Worm (Caenorhabditis elegans) whole organism, L4 larva: ENCODE results near the gene mrp-1.

Source experiments
- F37D6.2 ChIP-seq: sonication (generic microtip); optimal IDR thresholded peaks from 2 replicates; lab custom pipeline; 2016; ENCODE audit warnings: mild to moderate bottlenecking, missing genetic modification characterization, missing compliant biosample characterization
- ceh-82 ChIP-seq: sonication (generic microtip); optimal IDR thresholded peaks from 2 replicates; lab custom pipeline; 2017; ENCODE audit warnings: missing biosample characterization, missing genetic modification characterization
- jun-1 ChIP-seq: fragments of 150-350 bp; optimal IDR thresholded peaks from 2 replicates; lab custom pipeline; 2014; ENCODE audit warnings: missing biosample characterization, missing genetic modification reagents, missing genetic modification characterization
- lin-13 ChIP-seq: fragments of 150-350 bp; optimal IDR thresholded peaks from 2 replicates; lab custom pipeline; 2014; ENCODE audit warnings: missing biosample characterization, missing genetic modification reagents, missing genetic modification characterization
- mep-1 ChIP-seq: fragments of 150-350 bp; sonication (generic microtip); optimal IDR thresholded peaks from 3 replicates; lab custom pipeline; 2014; ENCODE audit warnings: missing biosample characterization, missing genetic modification characterization
- nhr-11 ChIP-seq: fragments of 150-350 bp; optimal IDR thresholded peaks from 2 replicates; lab custom pipeline; 2014; ENCODE audit warnings: missing biosample characterization, missing genetic modification characterization
- nhr-28 ChIP-seq: fragments of 150-350 bp; optimal IDR thresholded peaks from 2 replicates; lab custom pipeline; 2014; ENCODE audit warnings: missing biosample characterization, missing genetic modification characterization
- nhr-76 ChIP-seq: fragments of 150-350 bp; optimal IDR thresholded peaks from 2 replicates; lab custom pipeline; 2014; ENCODE audit warnings: missing biosample characterization, missing genetic modification characterization
- nhr-77 ChIP-seq: fragments of 150-350 bp; optimal IDR thresholded peaks from 2 replicates; lab custom pipeline; 2014; ENCODE audit warnings: missing biosample characterization, missing genetic modification characterization
- pqm-1 ChIP-seq: sonication (generic microtip); optimal IDR thresholded peaks from 2 replicates; lab custom pipeline; 2017; ENCODE audit warnings: missing biosample characterization, missing genetic modification characterization
- unc-62 ChIP-seq, 3 experiments: fragments of 150-350 bp in 1 of 3; sonication (generic microtip); optimal IDR thresholded peaks in 2 of 3; peaks in 1 of 3; 1 replicate in 1 of 3; 2 replicates in 2 of 3; lab custom pipeline; 2014 to 2017; ENCODE audit warnings: missing biosample characterization in 3 of 3, missing genetic modification characterization in 3 of 3, missing genetic modification reagents in 3 of 3, missing genotype in 1 of 3
- vab-7 ChIP-seq: fragments of 200-800 bp; sonication (Bioruptor generic); IDR thresholded peaks from 2 replicates; pipeline ENCODE4 v1.3.6; 2022; ENCODE audit warnings: missing genetic modification reagents, missing genetic modification characterization, missing compliant biosample characterization
- zag-1 ChIP-seq: fragments of 150-350 bp; optimal IDR thresholded peaks from 2 replicates; lab custom pipeline; 2014; ENCODE audit warnings: missing biosample characterization, missing genetic modification characterization
- ztf-11 ChIP-seq: fragments of 150-350 bp; optimal IDR thresholded peaks from 2 replicates; lab custom pipeline; 2014; ENCODE audit warnings: missing biosample characterization, missing genetic modification characterization

ce11 chrX:593245-593733 is 5.6 kb upstream of the mrp-1 start:
- TF ChIP-seq ztf-11 = no peak
- no peak for TF ChIP-seq zag-1
- peak; percentile 83 for TF ChIP-seq nhr-28
- TF ChIP-seq vab-7 (GFP tag; lab: Robert Waterston, UW) = no peak
- peak; percentile 63 for TF ChIP-seq F37D6.2 (tag; lab: Kevin White, UChicago)
- peak; percentile 90 for TF ChIP-seq nhr-11
- TF ChIP-seq nhr-76 (tag; lab: Kevin White, UChicago) = no peak
- no peak for TF ChIP-seq ceh-82
- TF ChIP-seq lin-13 (GFP tag; lab: Kevin White, UChicago) = peak; percentile 72
- TF ChIP-seq mep-1 (tag; lab: Kevin White, UChicago) = peak; percentile 97
- TF ChIP-seq unc-62 (GFP tag; optimal IDR thresholded peaks at IDR 0.05 in 1 of 2; lab: Kevin White, UChicago) = peak in 1 of 2 experiments; percentile 95
- TF ChIP-seq unc-62 (tag; optimal IDR thresholded peaks at IDR 0.05; lab: Kevin White, UChicago) = no peak
- peak; percentile 92 for TF ChIP-seq nhr-77 (tag; lab: Kevin White, UChicago)
- peak; percentile 35 for TF ChIP-seq pqm-1 (tag; lab: Kevin White, UChicago)
- TF ChIP-seq jun-1 (tag; lab: Kevin White, UChicago) = peak; percentile 19
